Worm (Caenorhabditis elegans) whole organism, early embryonic: ENCODE results near the gene fubl-1.

Experiments
- ama-1 ChIP-seq: fragments of 150-350 bp; optimal IDR thresholded peaks from 2 replicates; lab custom pipeline; 2014
- ceh-13 ChIP-seq: fragments of 200-800 bp; sonication (Bioruptor generic); optimal IDR thresholded peaks from 2 replicates; lab custom pipeline; 2018; ENCODE audit warnings: mild to moderate bottlenecking, missing genetic modification characterization, missing compliant biosample characterization
- ets-7 ChIP-seq: sonication (generic microtip); optimal IDR thresholded peaks from 2 replicates; lab custom pipeline; 2016; ENCODE audit warnings: missing genotype, missing genetic modification characterization, missing compliant biosample characterization
- hmg-4 ChIP-seq: fragments of 200-800 bp; sonication (Bioruptor generic); optimal IDR thresholded peaks from 2 replicates; lab custom pipeline; 2018; ENCODE audit warnings: mild to moderate bottlenecking, missing genetic modification characterization, missing compliant biosample characterization

DNA sequence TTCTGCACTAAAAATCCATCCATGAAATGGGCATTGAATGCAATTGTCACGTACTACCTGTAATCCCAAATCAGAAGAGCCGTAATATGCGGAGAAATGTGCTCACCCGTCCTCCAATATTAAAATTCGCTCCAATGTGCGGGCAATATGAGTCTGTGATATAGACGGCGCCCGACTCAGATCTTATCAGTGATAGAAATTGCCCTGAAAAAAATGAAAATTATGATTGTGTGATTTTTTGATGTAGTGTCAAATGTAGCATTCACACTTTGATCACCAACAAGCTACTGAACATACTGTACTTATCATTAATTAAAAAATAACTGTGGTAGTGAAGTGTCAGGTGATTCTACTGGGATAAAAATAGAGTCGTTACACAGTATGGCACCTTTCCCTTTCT is 14.0 kb downstream of the fubl-1 start:
- TF ChIP-seq ama-1 (lab: Kevin White, UChicago), result no peak
- TF ChIP-seq ceh-13 (GFP tag; lab: Kevin White, UChicago), result no peak
- TF ChIP-seq ets-7, result no peak
- TF ChIP-seq hmg-4 (GFP tag; lab: Kevin White, UChicago), result no peak
